Fruit fly (Drosophila melanogaster) whole organism, prepupa: ENCODE measurements around the gene raptor.

Experiments used
- Blimp-1 ChIP-seq: fragments of 200-800 bp; sonication (Bioruptor generic); optimal IDR thresholded peaks from 3 replicates; lab custom pipeline; 2017; ENCODE audit warnings: missing biosample characterization, missing genetic modification characterization, mild to moderate bottlenecking, moderate library complexity, missing genetic modification reagents
- CG10631 ChIP-seq: fragments of 200-800 bp; sonication (Bioruptor generic); optimal IDR thresholded peaks from 2 replicates; lab custom pipeline; 2016; ENCODE audit warnings: missing biosample characterization, missing genetic modification characterization
- CG10669 ChIP-seq: fragments of 200-800 bp; sonication (Bioruptor generic); optimal IDR thresholded peaks from 3 replicates; lab custom pipeline; 2018; ENCODE audit warnings: missing biosample characterization, mild to moderate bottlenecking, missing genetic modification characterization, moderate library complexity
- CG11294 ChIP-seq: fragments of 200-800 bp; sonication (Bioruptor generic); IDR thresholded peaks from 2 replicates; pipeline ENCODE4 v1.3.6; 2022; ENCODE audit warnings: missing biosample characterization, missing genetic modification characterization
- CG11762 ChIP-seq: fragments of 200-800 bp; sonication (Bioruptor generic); optimal IDR thresholded peaks from 3 replicates; lab custom pipeline; 2016; ENCODE audit warnings: missing biosample characterization, missing genetic modification characterization; ENCODE audit not compliant: insufficient read depth
- CG15336 ChIP-seq: fragments of 200-800 bp; sonication (Bioruptor generic); IDR thresholded peaks from 2 replicates; pipeline ENCODE4 v1.3.6; 2022; ENCODE audit warnings: missing biosample characterization, missing genetic modification characterization
- CG1621 ChIP-seq: fragments of 200-800 bp; sonication (Bioruptor generic); optimal IDR thresholded peaks from 3 replicates; lab custom pipeline; 2018; ENCODE audit warnings: missing biosample characterization, mild to moderate bottlenecking, missing genetic modification characterization
- CG16779 ChIP-seq: fragments of 200-800 bp; sonication (Bioruptor generic); optimal IDR thresholded peaks from 3 replicates; lab custom pipeline; 2017; ENCODE audit warnings: missing biosample characterization, mild to moderate bottlenecking, missing genetic modification characterization
- CG31627 ChIP-seq: fragments of 200-800 bp; sonication (Bioruptor generic); optimal IDR thresholded peaks from 3 replicates; lab custom pipeline; 2016; ENCODE audit warnings: missing biosample characterization, missing genetic modification characterization
- CG34406 ChIP-seq: fragments of 200-800 bp; sonication (Bioruptor generic); optimal IDR thresholded peaks from 3 replicates; lab custom pipeline; 2016; ENCODE audit warnings: missing biosample characterization, missing genetic modification characterization
- CG3919 ChIP-seq: fragments of 200-800 bp; sonication (Bioruptor generic); optimal IDR thresholded peaks from 3 replicates; lab custom pipeline; 2016; ENCODE audit warnings: missing biosample characterization, missing genetic modification characterization
- CG4318 ChIP-seq: fragments of 200-800 bp; sonication (Bioruptor generic); optimal IDR thresholded peaks from 3 replicates; lab custom pipeline; 2017; ENCODE audit warnings: missing biosample characterization, mild to moderate bottlenecking, missing genetic modification characterization
- CG6163 ChIP-seq: fragments of 200-800 bp; sonication (Bioruptor generic); IDR thresholded peaks from 3 replicates; pipeline ENCODE4 v1.3.6; 2022; ENCODE audit warnings: missing biosample characterization, missing genetic modification characterization
- CG6276 ChIP-seq: fragments of 200-800 bp; sonication (Bioruptor generic); optimal IDR thresholded peaks from 2 replicates; lab custom pipeline; 2017; ENCODE audit warnings: missing biosample characterization, mild to moderate bottlenecking, missing genetic modification characterization
- CG6792 ChIP-seq: fragments of 200-800 bp; sonication (Bioruptor generic); optimal IDR thresholded peaks from 3 replicates; lab custom pipeline; 2016; ENCODE audit warnings: missing biosample characterization, missing genetic modification characterization
- CG6808 ChIP-seq: fragments of 200-800 bp; sonication (Bioruptor generic); optimal IDR thresholded peaks from 3 replicates; lab custom pipeline; 2017; ENCODE audit warnings: missing biosample characterization, missing genetic modification characterization, mild to moderate bottlenecking, moderate library complexity, missing genetic modification reagents
- CG7368 ChIP-seq: fragments of 200-800 bp; sonication (Bioruptor generic); optimal IDR thresholded peaks from 3 replicates; lab custom pipeline; 2016; ENCODE audit warnings: missing biosample characterization, missing genetic modification characterization
- CG8119 ChIP-seq: fragments of 200-800 bp; sonication (Bioruptor generic); IDR thresholded peaks from 3 replicates; pipeline ENCODE4 v1.3.6; 2022; ENCODE audit warnings: missing biosample characterization, missing genetic modification characterization
- CG8319 ChIP-seq: fragments of 200-800 bp; sonication (Bioruptor generic); optimal IDR thresholded peaks from 3 replicates; lab custom pipeline; 2016; ENCODE audit warnings: missing biosample characterization, missing genetic modification characterization
- CG8632 ChIP-seq: fragments of 200-800 bp; sonication (Bioruptor generic); optimal IDR thresholded peaks from 3 replicates; lab custom pipeline; 2016; ENCODE audit warnings: missing biosample characterization, missing genetic modification characterization
- Eip78C ChIP-seq: fragments of 200-800 bp; sonication (Bioruptor generic); peaks from one replicate; lab custom pipeline; 2016; ENCODE audit warnings: missing biosample characterization, missing genetic modification characterization
- Ets21C ChIP-seq: fragments of 200-800 bp; sonication (Bioruptor generic); optimal IDR thresholded peaks from 3 replicates; lab custom pipeline; 2016; ENCODE audit warnings: missing biosample characterization, missing genetic modification characterization
- Gug ChIP-seq: fragments of 200-800 bp; sonication (Bioruptor generic); IDR thresholded peaks from 2 replicates; pipeline ENCODE4 v1.3.6; 2022; ENCODE audit warnings: missing biosample characterization, missing genetic modification characterization
- Hr39 ChIP-seq: fragments of 200-800 bp; sonication (Bioruptor generic); optimal IDR thresholded peaks from 2 replicates; lab custom pipeline; 2016; ENCODE audit warnings: missing biosample characterization, missing genetic modification characterization
- Hr4 ChIP-seq: fragments of 200-800 bp; sonication (Bioruptor generic); optimal IDR thresholded peaks from 3 replicates; lab custom pipeline; 2016; ENCODE audit warnings: missing biosample characterization, missing genetic modification characterization
- OdsH ChIP-seq: fragments of 200-800 bp; sonication (Bioruptor generic); optimal IDR thresholded peaks from 3 replicates; lab custom pipeline; 2016; ENCODE audit warnings: missing biosample characterization, missing genetic modification characterization
- Smox ChIP-seq: fragments of 200-800 bp; sonication (Bioruptor generic); optimal IDR thresholded peaks from 3 replicates; lab custom pipeline; 2016; ENCODE audit warnings: missing biosample characterization, missing genetic modification characterization
- Sox102F ChIP-seq: fragments of 200-800 bp; sonication (Bioruptor generic); optimal IDR thresholded peaks from 2 replicates; lab custom pipeline; 2016; ENCODE audit warnings: missing biosample characterization, mild to moderate bottlenecking, missing genetic modification characterization
- Sox14 ChIP-seq: fragments of 200-800 bp; sonication (Bioruptor generic); optimal IDR thresholded peaks from 3 replicates; lab custom pipeline; 2016; ENCODE audit warnings: missing biosample characterization, missing genetic modification characterization
- Sox15 ChIP-seq: fragments of 200-800 bp; sonication (Bioruptor generic); optimal IDR thresholded peaks from 3 replicates; lab custom pipeline; 2016; ENCODE audit warnings: missing biosample characterization, missing genetic modification characterization
- achi ChIP-seq: fragments of 200-800 bp; sonication (Bioruptor generic); optimal IDR thresholded peaks from 3 replicates; lab custom pipeline; 2016; ENCODE audit warnings: missing biosample characterization, missing genetic modification characterization
- cyc ChIP-seq: fragments of 200-800 bp; sonication (Bioruptor generic); optimal IDR thresholded peaks from 3 replicates; lab custom pipeline; 2016; ENCODE audit warnings: missing biosample characterization, missing genetic modification characterization
- dac ChIP-seq: fragments of 200-800 bp; sonication (Bioruptor generic); optimal IDR thresholded peaks from 2 replicates; lab custom pipeline; 2017; ENCODE audit warnings: missing biosample characterization, mild to moderate bottlenecking, missing genetic modification characterization
- eg ChIP-seq: fragments of 200-800 bp; sonication (Bioruptor generic); IDR thresholded peaks from 3 replicates; pipeline ENCODE4 v1.3.6; 2022; ENCODE audit warnings: missing biosample characterization, missing genetic modification characterization
- esn ChIP-seq: fragments of 200-800 bp; sonication (Bioruptor generic); optimal IDR thresholded peaks from 2 replicates; lab custom pipeline; 2016; ENCODE audit warnings: missing biosample characterization, mild to moderate bottlenecking, missing genetic modification characterization, moderate library complexity
- fd59A ChIP-seq: fragments of 200-800 bp; sonication (Bioruptor generic); optimal IDR thresholded peaks from 2 replicates; lab custom pipeline; 2017; ENCODE audit warnings: missing biosample characterization, mild to moderate bottlenecking, missing genetic modification characterization, missing genetic modification reagents
- lz ChIP-seq: fragments of 200-800 bp; sonication (Bioruptor generic); optimal IDR thresholded peaks from 3 replicates; lab custom pipeline; 2016; ENCODE audit warnings: missing biosample characterization, missing genetic modification characterization
- pdm3 ChIP-seq: fragments of 200-800 bp; sonication (Bioruptor generic); optimal IDR thresholded peaks from 3 replicates; lab custom pipeline; 2016; ENCODE audit warnings: missing biosample characterization, missing genetic modification characterization
- ss ChIP-seq, 2 experiments: fragments of 200-800 bp; sonication (Bioruptor generic); optimal IDR thresholded peaks; 2 replicates in 1 of 2; 3 replicates in 1 of 2; lab custom pipeline; 2017 to 2018; ENCODE audit warnings: mild to moderate bottlenecking in 2 of 2, missing biosample characterization in 2 of 2, missing genetic modification characterization in 2 of 2, moderate library complexity in 1 of 2
- svp ChIP-seq: fragments of 200-800 bp; sonication (Bioruptor generic); peaks from one replicate; lab custom pipeline; 2016; ENCODE audit warnings: missing biosample characterization, missing genetic modification characterization
- topi ChIP-seq: fragments of 200-800 bp; sonication (Bioruptor generic); optimal IDR thresholded peaks from 3 replicates; lab custom pipeline; 2016; ENCODE audit warnings: missing biosample characterization, missing genetic modification characterization
- vri ChIP-seq: fragments of 200-800 bp; sonication (Bioruptor generic); optimal IDR thresholded peaks from 3 replicates; lab custom pipeline; 2016; ENCODE audit warnings: missing biosample characterization, mild to moderate bottlenecking, missing genetic modification characterization

Gene raptor

dm6 chrX:6090809-6091667 lies 1.0 kb upstream of the raptor start, which contains the start of the genes Nep1 and Mipp2 (continued):
- TF ChIP-seq CG8319 (GFP tag; lab: Kevin White, UChicago) (no peak), Blimp-1 (no peak), fd59A (no peak), CG6276 (GFP tag; lab: Kevin White, UChicago) (peak; percentile 35), esn (GFP tag; lab: Kevin White, UChicago) (peak; percentile 62), svp (peak; percentile 80), pdm3 (peak; percentile 63), CG11762 (peak; percentile 23), OdsH (GFP tag; lab: Kevin White, UChicago) (peak; percentile 54), Smox (GFP tag; lab: Kevin White, UChicago) (peak; percentile 17), CG11294 (GFP tag; lab: Robert Waterston, UW) (peak; percentile 67), Hr39 (GFP tag; lab: Kevin White, UChicago) (peak; percentile 42), CG34406 (GFP tag; lab: Kevin White, UChicago) (no peak), dac (GFP tag; lab: Kevin White, UChicago) (peak; percentile 47), CG10631 (peak; percentile 56), CG4318 (no peak), CG15336 (GFP tag; lab: Robert Waterston, UW) (peak; percentile 72)

- 0 out of 3 replicates have a peak, but pooled peaks have one; percentile 36 for TF ChIP-seq eg (GFP tag; lab: Robert Waterston, UW)
- TF ChIP-seq CG34406 (GFP tag; lab: Kevin White, UChicago): no peak
Measured at dm6 chrX:6081296-6081695, 8.7 kb downstream of the raptor start, which contains the start of gene CG4660. TSS of gene CG4660 (minus strand) at chrX:6081372.

- TF ChIP-seq Eip78C (GFP tag; lab: Kevin White, UChicago) (peak; percentile 30), esn (GFP tag; lab: Kevin White, UChicago) (no peak)
- TF ChIP-seq, all 60 proteins: peak for 1
Measured at dm6 chrX:6077686-6078085, 12.3 kb downstream of the raptor start, which contains the start of gene CG4666. TSS of gene CG4666 (minus strand) at chrX:6077786.

- peak; percentile 21 for TF ChIP-seq Sox102F (GFP tag; lab: Kevin White, UChicago)
- TF ChIP-seq topi (GFP tag; lab: Kevin White, UChicago): peak; percentile 34
- TF ChIP-seq CG3919 (GFP tag; lab: Kevin White, UChicago): peak; percentile 74
- TF ChIP-seq CG7368 (GFP tag; lab: Kevin White, UChicago): peak; percentile 23
- TF ChIP-seq CG34406 (GFP tag; lab: Kevin White, UChicago): peak; percentile 83
- no peak for TF ChIP-seq Hr39 (GFP tag; lab: Kevin White, UChicago)
- no peak for TF ChIP-seq vri (GFP tag; lab: Kevin White, UChicago)
- peak; percentile 94 for TF ChIP-seq Eip78C (GFP tag; lab: Kevin White, UChicago)
- peak; percentile 32 for TF ChIP-seq lz (GFP tag; lab: Kevin White, UChicago)
- peak; percentile 71 for TF ChIP-seq svp
- peak; percentile 12 for TF ChIP-seq CG31627
- peak; percentile 83 for TF ChIP-seq eg (GFP tag; lab: Robert Waterston, UW)
- TF ChIP-seq Sox15 (GFP tag; lab: Kevin White, UChicago): peak; percentile 59
- TF ChIP-seq CG16779: peak; percentile 57
- peak; percentile 82 for TF ChIP-seq Hr4 (GFP tag; lab: Kevin White, UChicago)
- TF ChIP-seq CG8319 (GFP tag; lab: Kevin White, UChicago): peak; percentile 30
- TF ChIP-seq CG6792 (GFP tag; lab: Kevin White, UChicago): peak; percentile 78
- peak; percentile 54 for TF ChIP-seq dac (GFP tag; lab: Kevin White, UChicago)
- peak; percentile 66 for TF ChIP-seq Gug (GFP tag; lab: Robert Waterston, UW)
- peak; percentile 69 for TF ChIP-seq pdm3
- TF ChIP-seq CG15336 (GFP tag; lab: Robert Waterston, UW): peak; percentile 94
- TF ChIP-seq OdsH (GFP tag; lab: Kevin White, UChicago): peak; percentile 73
- peak; percentile 82 for TF ChIP-seq achi
- TF ChIP-seq CG1621 (tag; lab: Kevin White, UChicago): no peak
- TF ChIP-seq cyc (GFP tag; lab: Kevin White, UChicago): no peak
- TF ChIP-seq CG8632 (GFP tag; lab: Kevin White, UChicago): peak; percentile 85
- peak; percentile 41 for TF ChIP-seq CG10669 (GFP tag; lab: Kevin White, UChicago)
- no peak for TF ChIP-seq Ets21C (GFP tag; lab: Kevin White, UChicago)
- TF ChIP-seq CG6163 (GFP tag; lab: Robert Waterston, UW): peak; percentile 73
- peak; percentile 93 for TF ChIP-seq CG8119 (GFP tag; lab: Robert Waterston, UW)
- TF ChIP-seq ss (GFP tag; optimal IDR thresholded peaks at IDR 0.05; lab: Kevin White, UChicago): peak; percentile 42 to 64
- TF ChIP-seq CG6808 (GFP tag; lab: Kevin White, UChicago): peak; percentile 43
- TF ChIP-seq Sox14 (GFP tag; lab: Kevin White, UChicago): no peak
Measured at dm6 chrX:6077043-6077547, 12.9 kb downstream of the raptor start.
